Fruit fly (Drosophila melanogaster): ENCODE measurements around the gene Scamp.
A peak's percentile ranks its signal among the peaks of the same experiment; 100 is the strongest.

Gene Scamp

DNA sequence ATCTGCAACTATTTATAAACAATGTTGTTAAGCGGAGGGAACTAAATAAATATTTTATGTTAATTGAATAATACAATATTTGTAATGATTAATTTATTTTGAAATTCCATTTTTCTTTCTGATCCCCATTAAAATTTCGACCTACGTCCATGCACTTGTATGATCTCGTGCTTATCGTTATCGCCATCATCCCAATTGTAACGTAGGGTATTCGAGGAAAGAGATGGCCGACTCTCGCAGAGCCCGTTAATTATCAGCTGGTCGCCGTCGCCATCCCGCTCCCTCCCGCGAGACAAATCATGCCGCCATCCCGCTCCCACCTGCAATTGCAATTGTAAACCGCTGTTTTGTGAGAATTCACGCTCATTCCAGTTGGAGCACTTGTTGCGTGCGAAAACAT is 3.4 kb upstream of the Scamp start, which contains the start of gene CG11655:
Gene CG11655, plus strand, starts transcription at position 351 of the 400 bp plus-strand sequence.
- TF ChIP-seq Pif1A (GFP tag; optimal IDR thresholded peaks at IDR 0.05) (no peak), CG8159 (tag; optimal IDR thresholded peaks at IDR 0.05) (peak; percentile 38), CG32121 (GFP tag; IDR thresholded peaks at IDR 0.05) (no peak), CG4496 (GFP tag; IDR thresholded peaks at IDR 0.05) (peak; percentile 64), CG15710 (tag; optimal IDR thresholded peaks at IDR 0.05) (peak; percentile 45), D1 (tag; optimal IDR thresholded peaks at IDR 0.05) (no peak), Ets98B (GFP tag; IDR thresholded peaks at IDR 0.05) (peak; percentile 35; the same call in 1 of the 2 replicates), rn (GFP tag; IDR thresholded peaks at IDR 0.05) (0 out of 2 replicates have a peak, but pooled peaks have one; percentile 20), CG12605 (GFP tag; IDR thresholded peaks at IDR 0.05) (peak; percentile 72), CG34367 (tag; optimal IDR thresholded peaks at IDR 0.05) (peak; percentile 6), Pif1B (GFP tag; optimal IDR thresholded peaks at IDR 0.05) (peak; percentile 15), fd96Ca (GFP tag; IDR thresholded peaks at IDR 0.05) (peak; percentile 58; the same call in 1 of the 3 replicates), Snoo (tag; optimal IDR thresholded peaks at IDR 0.05) (no peak), CG17806 (tag; optimal IDR thresholded peaks at IDR 0.05) (peak; percentile 11), EcR (GFP tag; optimal IDR thresholded peaks at IDR 0.05) (no peak), CG8301 (tag; optimal IDR thresholded peaks at IDR 0.05) (no peak), CG13204 (GFP tag; optimal IDR thresholded peaks at IDR 0.05) (no peak), CG9948 (tag; optimal IDR thresholded peaks at IDR 0.05) (peak; percentile 17)

DNA sequence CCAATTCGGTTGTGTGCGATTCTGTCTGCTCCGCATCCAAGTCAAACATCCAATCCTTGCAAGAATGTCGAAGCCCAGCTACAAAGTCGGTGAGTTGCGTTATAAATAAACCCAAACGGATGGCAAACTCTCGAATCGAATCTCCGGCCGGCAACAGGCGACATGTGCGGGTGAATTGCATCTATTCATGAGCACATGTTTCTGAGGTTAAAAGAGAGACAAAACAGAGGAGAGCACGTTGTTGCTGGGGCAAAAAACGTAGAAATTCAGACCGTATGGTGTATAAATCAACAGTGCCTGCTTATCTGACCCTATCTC is 603 bp upstream of the Scamp start:
- no peak for TF ChIP-seq D1 (tag; optimal IDR thresholded peaks at IDR 0.05)
- no peak for TF ChIP-seq CG34367 (tag; optimal IDR thresholded peaks at IDR 0.05)
- TF ChIP-seq EcR (GFP tag; optimal IDR thresholded peaks at IDR 0.05): no peak
- no peak for TF ChIP-seq gl (tag; optimal IDR thresholded peaks at IDR 0.05)
- no peak for TF ChIP-seq CG8159 (tag; optimal IDR thresholded peaks at IDR 0.05)
- no peak for TF ChIP-seq CG9948 (tag; optimal IDR thresholded peaks at IDR 0.05)
- TF ChIP-seq Ets98B (GFP tag; IDR thresholded peaks at IDR 0.05): no peak
- no peak for TF ChIP-seq CG17806 (tag; optimal IDR thresholded peaks at IDR 0.05)
- TF ChIP-seq CG8301 (tag; optimal IDR thresholded peaks at IDR 0.05): no peak
- no peak for TF ChIP-seq CG12605 (GFP tag; IDR thresholded peaks at IDR 0.05)
- no peak for TF ChIP-seq CG13204 (GFP tag; optimal IDR thresholded peaks at IDR 0.05)
- TF ChIP-seq Snoo (tag; optimal IDR thresholded peaks at IDR 0.05): no peak
- no peak for TF ChIP-seq CG10348 (GFP tag; IDR thresholded peaks at IDR 0.05)
- TF ChIP-seq Pif1B (GFP tag; optimal IDR thresholded peaks at IDR 0.05): no peak

DNA sequence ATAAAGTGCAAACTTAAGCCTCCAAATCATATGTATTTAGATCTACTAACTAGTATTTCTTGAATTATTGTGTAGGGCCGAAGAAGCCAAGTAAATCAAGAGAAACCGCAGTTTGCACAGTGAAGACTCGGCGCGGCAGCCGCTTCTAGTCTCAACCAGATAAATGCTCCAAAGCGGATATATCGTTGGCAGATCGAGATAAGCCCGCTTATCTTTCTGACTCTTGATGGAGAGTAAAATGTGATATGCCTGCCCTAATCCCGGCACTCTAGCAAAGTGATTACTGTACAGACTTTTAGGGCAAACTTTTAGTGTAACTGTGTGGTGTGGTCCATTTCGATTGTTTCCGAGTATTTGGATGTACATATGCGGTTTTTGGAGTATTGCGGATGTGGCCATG is 874 bp downstream of the Scamp start:
- TF ChIP-seq fd96Ca (GFP tag; IDR thresholded peaks at IDR 0.05) (peak; percentile 13; the same call in 1 of the 3 replicates), CG8301 (tag; optimal IDR thresholded peaks at IDR 0.05) (no peak), CG4496 (GFP tag; IDR thresholded peaks at IDR 0.05) (peak; percentile 60; the same call in 1 of the 3 replicates), CG14655 (GFP tag; optimal IDR thresholded peaks at IDR 0.05) (peak; percentile 9)

DNA sequence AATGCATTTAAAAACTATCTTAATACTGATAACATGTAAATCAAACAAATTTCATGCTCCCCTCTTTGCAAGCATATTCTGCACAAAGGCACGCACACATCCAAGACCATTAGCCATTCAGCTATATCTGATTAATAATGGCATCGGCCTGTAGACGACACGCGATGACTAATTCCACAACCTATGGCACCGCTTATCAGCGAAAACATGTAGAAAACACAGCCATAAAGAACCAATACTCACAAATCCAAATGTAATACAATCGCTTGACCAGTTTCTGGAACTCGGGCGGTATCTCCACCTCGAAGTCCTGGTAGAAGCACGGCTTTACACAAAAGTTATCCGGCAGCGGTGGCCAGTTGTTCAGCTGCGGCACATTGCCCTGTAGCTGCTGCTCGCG is 1.5 kb downstream of the Scamp start:
- peak; percentile 9 for TF ChIP-seq EcR (GFP tag; optimal IDR thresholded peaks at IDR 0.05)
- TF ChIP-seq CG10348 (GFP tag; IDR thresholded peaks at IDR 0.05): no peak

DNA sequence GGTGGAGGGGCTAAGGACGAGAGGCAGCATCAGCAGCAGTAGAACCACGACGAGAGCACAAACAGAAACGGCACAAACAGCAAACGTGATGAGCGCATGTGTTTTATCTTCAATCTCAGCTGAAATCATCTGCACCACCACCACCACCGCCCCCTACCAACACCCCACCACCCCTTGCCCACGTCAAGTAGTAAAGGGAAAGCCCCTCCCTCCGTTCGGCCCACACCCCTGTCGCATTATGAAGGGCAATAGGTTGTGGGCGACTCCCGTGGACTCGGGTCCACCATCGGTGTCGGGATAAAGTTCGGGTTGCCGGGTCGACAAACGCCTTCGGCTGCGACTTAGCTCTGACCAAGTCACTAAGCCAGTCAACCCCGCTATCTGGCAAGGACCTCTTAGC is 6.2 kb downstream of the Scamp start:
- no peak for TF ChIP-seq rn (GFP tag; IDR thresholded peaks at IDR 0.05)
- TF ChIP-seq Snoo (tag; optimal IDR thresholded peaks at IDR 0.05): no peak
- no peak for TF ChIP-seq CG34367 (tag; optimal IDR thresholded peaks at IDR 0.05)
- no peak for TF ChIP-seq D1 (tag; optimal IDR thresholded peaks at IDR 0.05)
- no peak for TF ChIP-seq CG13204 (GFP tag; optimal IDR thresholded peaks at IDR 0.05)
- no peak for TF ChIP-seq fd96Ca (GFP tag; IDR thresholded peaks at IDR 0.05)
- TF ChIP-seq EcR (GFP tag; optimal IDR thresholded peaks at IDR 0.05): no peak
- TF ChIP-seq CG15710 (tag; optimal IDR thresholded peaks at IDR 0.05): no peak
- TF ChIP-seq CG4496 (GFP tag; IDR thresholded peaks at IDR 0.05): no peak
- no peak for TF ChIP-seq CG9948 (tag; optimal IDR thresholded peaks at IDR 0.05)
- TF ChIP-seq CG8301 (tag; optimal IDR thresholded peaks at IDR 0.05): no peak
- TF ChIP-seq CG14655 (GFP tag; optimal IDR thresholded peaks at IDR 0.05): no peak
- TF ChIP-seq gl (tag; optimal IDR thresholded peaks at IDR 0.05): no peak
- no peak for TF ChIP-seq Pif1B (GFP tag; optimal IDR thresholded peaks at IDR 0.05)
- TF ChIP-seq Pif1A (GFP tag; optimal IDR thresholded peaks at IDR 0.05): no peak
- TF ChIP-seq CG8159 (tag; optimal IDR thresholded peaks at IDR 0.05): no peak
- no peak for TF ChIP-seq CG17806 (tag; optimal IDR thresholded peaks at IDR 0.05)
- no peak for TF ChIP-seq Ets98B (GFP tag; IDR thresholded peaks at IDR 0.05)
- no peak for TF ChIP-seq CG32121 (GFP tag; IDR thresholded peaks at IDR 0.05)
- TF ChIP-seq CG12605 (GFP tag; IDR thresholded peaks at IDR 0.05): no peak

DNA sequence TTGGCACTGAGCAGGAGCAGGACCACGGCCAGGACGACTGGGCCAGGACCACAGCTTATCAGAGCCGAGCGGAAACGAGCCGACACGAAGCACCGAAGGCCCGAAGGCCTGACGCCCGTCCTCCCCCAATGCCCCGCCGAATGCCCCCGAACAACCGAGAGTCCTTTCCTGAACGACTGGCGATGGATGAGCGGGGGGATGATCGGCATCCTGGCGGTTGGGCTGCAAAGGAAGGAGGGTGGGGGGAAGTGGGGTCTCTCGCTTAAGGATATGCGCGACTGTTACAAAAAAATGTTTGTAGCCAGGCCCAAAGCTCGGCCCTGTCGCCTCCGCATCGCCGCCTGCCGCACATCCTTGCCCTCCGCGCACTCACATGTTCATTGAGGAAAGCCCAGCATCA is 8.4 kb downstream of the Scamp start, which contains the start of gene Cngl:
Gene Cngl, minus strand, starts transcription at position 8 of the 400 bp plus-strand sequence.
- TF ChIP-seq CG13204 (GFP tag; optimal IDR thresholded peaks at IDR 0.05): peak; percentile 8
- TF ChIP-seq gl (tag; optimal IDR thresholded peaks at IDR 0.05): no peak
- no peak for TF ChIP-seq Snoo (tag; optimal IDR thresholded peaks at IDR 0.05)

DNA sequence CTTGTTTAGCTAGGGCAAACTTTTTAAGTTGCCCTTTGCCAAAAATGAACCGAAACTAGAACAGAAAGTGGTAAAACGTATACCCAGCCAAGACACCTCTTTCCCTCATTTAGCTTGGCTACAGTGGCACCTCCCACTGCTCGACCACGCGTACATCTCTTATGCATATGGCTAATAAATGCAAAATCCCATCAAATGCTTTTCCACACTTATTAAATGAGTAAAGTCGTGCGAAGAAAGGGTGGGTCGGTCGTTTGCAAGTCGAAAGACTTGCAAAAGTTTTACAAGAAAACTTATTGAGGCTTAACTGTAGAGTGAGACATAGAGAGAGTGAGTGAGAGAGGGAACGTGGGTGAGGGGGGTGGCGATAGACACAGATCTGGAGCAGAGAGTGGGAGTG is 42.9 kb downstream of the Scamp start:
- TF ChIP-seq CG12605 (GFP tag; IDR thresholded peaks at IDR 0.05): no peak
- TF ChIP-seq gl (tag; optimal IDR thresholded peaks at IDR 0.05): no peak
- TF ChIP-seq D1 (tag; optimal IDR thresholded peaks at IDR 0.05): no peak
- TF ChIP-seq CG10348 (GFP tag; IDR thresholded peaks at IDR 0.05): no peak
- no peak for TF ChIP-seq CG4496 (GFP tag; IDR thresholded peaks at IDR 0.05)
- TF ChIP-seq CG34367 (tag; optimal IDR thresholded peaks at IDR 0.05): no peak
- TF ChIP-seq CG14655 (GFP tag; optimal IDR thresholded peaks at IDR 0.05): no peak
- TF ChIP-seq rn (GFP tag; IDR thresholded peaks at IDR 0.05): no peak
- no peak for TF ChIP-seq CG9948 (tag; optimal IDR thresholded peaks at IDR 0.05)
- TF ChIP-seq Pif1B (GFP tag; optimal IDR thresholded peaks at IDR 0.05): no peak
- TF ChIP-seq fd96Ca (GFP tag; IDR thresholded peaks at IDR 0.05): no peak
- no peak for TF ChIP-seq CG32121 (GFP tag; IDR thresholded peaks at IDR 0.05)
- TF ChIP-seq Ets98B (GFP tag; IDR thresholded peaks at IDR 0.05): no peak
- no peak for TF ChIP-seq CG13204 (GFP tag; optimal IDR thresholded peaks at IDR 0.05)
- TF ChIP-seq CG8159 (tag; optimal IDR thresholded peaks at IDR 0.05): no peak

Data from whole organism, pupa.